Fruit fly (Drosophila melanogaster) whole organism, prepupa: ENCODE data around the gene CG42834.

Experiments
- CG31627 ChIP-seq: fragments of 200-800 bp; sonication (Bioruptor generic); optimal IDR thresholded peaks from 3 replicates; lab custom pipeline; 2016; ENCODE audit warnings: missing biosample characterization, missing genetic modification characterization
- CG32006 ChIP-seq: fragments of 200-800 bp; sonication (Bioruptor generic); optimal IDR thresholded peaks from 3 replicates; lab custom pipeline; 2017; ENCODE audit warnings: missing biosample characterization, mild to moderate bottlenecking, missing genetic modification characterization
- CG6808 ChIP-seq: fragments of 200-800 bp; sonication (Bioruptor generic); optimal IDR thresholded peaks from 3 replicates; lab custom pipeline; 2017; ENCODE audit warnings: missing biosample characterization, missing genetic modification characterization, mild to moderate bottlenecking, moderate library complexity, missing genetic modification reagents
- CG8632 ChIP-seq: fragments of 200-800 bp; sonication (Bioruptor generic); optimal IDR thresholded peaks from 3 replicates; lab custom pipeline; 2016; ENCODE audit warnings: missing biosample characterization, missing genetic modification characterization
- Eip78C ChIP-seq: fragments of 200-800 bp; sonication (Bioruptor generic); peaks from one replicate; lab custom pipeline; 2016; ENCODE audit warnings: missing biosample characterization, missing genetic modification characterization
- Sox102F ChIP-seq: fragments of 200-800 bp; sonication (Bioruptor generic); optimal IDR thresholded peaks from 2 replicates; lab custom pipeline; 2016; ENCODE audit warnings: missing biosample characterization, mild to moderate bottlenecking, missing genetic modification characterization
- net ChIP-seq: fragments of 200-800 bp; sonication (Bioruptor generic); optimal IDR thresholded peaks from 3 replicates; lab custom pipeline; 2016; ENCODE audit warnings: missing biosample characterization, missing genetic modification characterization
- spab ChIP-seq: fragments of 200-800 bp; sonication (Bioruptor generic); optimal IDR thresholded peaks from 2 replicates; lab custom pipeline; 2017; ENCODE audit warnings: missing biosample characterization, mild to moderate bottlenecking, missing genetic modification characterization, missing genetic modification reagents

DNA sequence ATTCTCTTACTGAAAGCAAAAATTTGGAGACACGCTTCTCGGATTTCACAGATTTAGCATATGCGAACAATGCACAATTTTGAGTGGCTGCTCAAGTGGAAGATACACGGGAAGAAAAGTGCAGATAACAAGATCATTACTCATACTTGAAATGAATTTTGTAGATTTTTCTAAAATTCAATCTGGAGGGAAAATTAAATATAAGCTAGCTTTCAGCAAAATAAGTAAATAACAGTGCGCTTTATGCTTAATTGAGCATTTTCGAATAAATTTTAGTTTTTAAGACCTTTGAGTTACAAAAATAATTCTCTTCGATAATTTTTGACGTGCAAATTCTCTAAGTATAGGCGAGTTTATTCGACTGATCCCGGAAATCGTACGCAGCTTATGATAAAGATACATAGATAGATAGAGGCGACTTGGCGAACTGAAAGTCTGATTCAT lies 17.9 kb upstream of the CG42834 start:
- TF ChIP-seq CG6808 (GFP tag; lab: Kevin White, UChicago) (peak; percentile 58), CG8632 (GFP tag; lab: Kevin White, UChicago) (peak; percentile 29), net (peak; percentile 52), Sox102F (GFP tag; lab: Kevin White, UChicago) (peak; percentile 14), Eip78C (GFP tag; lab: Kevin White, UChicago) (peak; percentile 96), CG32006 (GFP tag; lab: Kevin White, UChicago) (peak; percentile 69), CG31627 (GFP tag; lab: Kevin White, UChicago) (peak; percentile 49), spab (peak; percentile 64)
